Worm (Caenorhabditis elegans) whole organism, L1 larva: ENCODE data around the gene ubc-6.

Experiments
- F16B12.6 ChIP-seq: fragments of 150-350 bp; optimal IDR thresholded peaks from 2 replicates; lab custom pipeline; 2014; ENCODE audit warnings: missing biosample characterization, missing genetic modification characterization
- Y116A8C.19 ChIP-seq: sonication (generic microtip); optimal IDR thresholded peaks from 2 replicates; lab custom pipeline; 2016; ENCODE audit warnings: missing compliant biosample characterization, missing genetic modification characterization, borderline replicate concordance
- aha-1 ChIP-seq: fragments of 150-350 bp; optimal IDR thresholded peaks from 2 replicates; lab custom pipeline; 2014; ENCODE audit warnings: missing biosample characterization, missing genetic modification characterization
- blmp-1 ChIP-seq: fragments of 150-350 bp; optimal IDR thresholded peaks from 2 replicates; lab custom pipeline; 2014; ENCODE audit warnings: missing biosample characterization, missing genetic modification characterization
- ceh-63 ChIP-seq: fragments of 200-800 bp; sonication (Bioruptor generic); optimal IDR thresholded peaks from 2 replicates; lab custom pipeline; 2018; ENCODE audit warnings: mild to moderate bottlenecking, missing genetic modification characterization, missing compliant biosample characterization
- ceh-82 ChIP-seq, 3 experiments: fragments of 150-350 bp in 1 of 3; sonication (generic microtip) in 2 of 3; optimal IDR thresholded peaks; 2 replicates each; lab custom pipeline; 2014 to 2017; ENCODE audit warnings: missing biosample characterization in 3 of 3, missing genetic modification characterization in 3 of 3
- ceh-90 ChIP-seq: sonication (generic microtip); optimal IDR thresholded peaks from 2 replicates; lab custom pipeline; 2016; ENCODE audit warnings: missing genetic modification characterization, missing compliant biosample characterization
- dsc-1 ChIP-seq: sonication (generic microtip); optimal IDR thresholded peaks from 2 replicates; lab custom pipeline; 2016; ENCODE audit warnings: mild to moderate bottlenecking, missing genetic modification characterization, missing compliant biosample characterization
- egl-27 ChIP-seq, 2 experiments: fragments of 150-350 bp in 1 of 2; sonication (generic microtip); optimal IDR thresholded peaks; 3 replicates each; lab custom pipeline; 2017 to 2018; ENCODE audit warnings: missing biosample characterization in 2 of 2, missing genetic modification characterization in 2 of 2, missing genetic modification reagents in 2 of 2
- ets-5 ChIP-seq: fragments of 200-800 bp; sonication (Bioruptor generic); IDR thresholded peaks from 2 replicates; pipeline ENCODE4 v1.3.6; 2022; ENCODE audit warnings: missing genetic modification characterization, missing compliant biosample characterization
- fkh-4 ChIP-seq: sonication (generic microtip); optimal IDR thresholded peaks from 2 replicates; lab custom pipeline; 2016; ENCODE audit warnings: missing compliant biosample characterization, missing genetic modification characterization, borderline replicate concordance
- grh-1 ChIP-seq: fragments of 200-800 bp; sonication (Bioruptor generic); IDR thresholded peaks from 2 replicates; pipeline ENCODE4 v1.3.6; 2022; ENCODE audit warnings: missing genetic modification reagents, missing genetic modification characterization, missing compliant biosample characterization
- hlh-17 ChIP-seq: fragments of 200-800 bp; sonication (Bioruptor generic); optimal IDR thresholded peaks from 2 replicates; lab custom pipeline; 2018; ENCODE audit warnings: missing genetic modification characterization, mild to moderate bottlenecking, missing compliant biosample characterization, moderate library complexity, borderline replicate concordance
- hlh-4 ChIP-seq: sonication (generic microtip); optimal IDR thresholded peaks from 2 replicates; lab custom pipeline; 2016; ENCODE audit warnings: mild to moderate bottlenecking, missing genetic modification characterization, missing compliant biosample characterization
- hpl-2 ChIP-seq: fragments of 150-350 bp; optimal IDR thresholded peaks from 2 replicates; lab custom pipeline; 2014; ENCODE audit warnings: missing biosample characterization, missing genetic modification reagents, missing genetic modification characterization
- irx-1 ChIP-seq: sonication (generic microtip); optimal IDR thresholded peaks from 2 replicates; lab custom pipeline; 2016; ENCODE audit warnings: missing genetic modification characterization, missing compliant biosample characterization
- isw-1 ChIP-seq: fragments of 200-800 bp; sonication (Bioruptor generic); IDR thresholded peaks from 2 replicates; pipeline ENCODE4 v1.3.6; 2022; ENCODE audit warnings: missing genetic modification characterization, missing compliant biosample characterization
- lin-15B ChIP-seq: fragments of 150-350 bp; sonication (generic microtip); optimal IDR thresholded peaks from 3 replicates; lab custom pipeline; 2014; ENCODE audit warnings: missing biosample characterization, missing genetic modification characterization
- lin-39 ChIP-seq: fragments of 150-350 bp; optimal IDR thresholded peaks from 2 replicates; lab custom pipeline; 2014; ENCODE audit warnings: missing biosample characterization, missing genetic modification reagents, missing genetic modification characterization
- lir-3 ChIP-seq: sonication (generic microtip); optimal IDR thresholded peaks from 2 replicates; lab custom pipeline; 2016; ENCODE audit warnings: mild to moderate bottlenecking, missing genetic modification characterization, moderate library complexity, missing compliant biosample characterization; ENCODE audit not compliant: poor library complexity
- lsy-2 ChIP-seq, 2 experiments: fragments of 150-350 bp; optimal IDR thresholded peaks; 2 replicates each; lab custom pipeline; 2014; ENCODE audit warnings: missing biosample characterization in 2 of 2, missing genetic modification characterization in 2 of 2
- mab-9 ChIP-seq: fragments of 200-800 bp; sonication (Bioruptor generic); IDR thresholded peaks from 2 replicates; pipeline ENCODE4 v1.3.6; 2022; ENCODE audit warnings: missing genetic modification reagents, missing genetic modification characterization, missing compliant biosample characterization
- mef-2 ChIP-seq: fragments of 150-350 bp; optimal IDR thresholded peaks from 2 replicates; lab custom pipeline; 2014; ENCODE audit warnings: missing biosample characterization, missing genetic modification characterization
- mep-1 ChIP-seq: fragments of 150-350 bp; optimal IDR thresholded peaks from 2 replicates; lab custom pipeline; 2014; ENCODE audit warnings: missing biosample characterization, missing genetic modification characterization
- nhr-12 ChIP-seq: sonication (generic microtip); optimal IDR thresholded peaks from 2 replicates; lab custom pipeline; 2017; ENCODE audit warnings: missing biosample characterization, missing genetic modification characterization
- nhr-20 ChIP-seq: sonication (generic microtip); optimal IDR thresholded peaks from 2 replicates; lab custom pipeline; 2016; ENCODE audit warnings: mild to moderate bottlenecking, missing genetic modification characterization, missing compliant biosample characterization
- nhr-71 ChIP-seq: sonication (generic microtip); optimal IDR thresholded peaks from 2 replicates; lab custom pipeline; 2016; ENCODE audit warnings: mild to moderate bottlenecking, missing genetic modification characterization, moderate library complexity, missing compliant biosample characterization
- nhr-76 ChIP-seq: sonication (generic microtip); optimal IDR thresholded peaks from 2 replicates; lab custom pipeline; 2017; ENCODE audit warnings: missing biosample characterization, missing genetic modification characterization
- nhr-84 ChIP-seq: sonication (generic microtip); optimal IDR thresholded peaks from 2 replicates; lab custom pipeline; 2017; ENCODE audit warnings: missing biosample characterization, missing genetic modification characterization
- pag-3 ChIP-seq: sonication (generic microtip); optimal IDR thresholded peaks from 2 replicates; lab custom pipeline; 2017; ENCODE audit warnings: missing genetic modification characterization, mild to moderate bottlenecking, missing compliant biosample characterization, antibody characterized with exemption, borderline replicate concordance; ENCODE audit not compliant: insufficient read depth
- pax-3 ChIP-seq: fragments of 200-800 bp; sonication (Bioruptor generic); optimal IDR thresholded peaks from 2 replicates; lab custom pipeline; 2018; ENCODE audit warnings: mild to moderate bottlenecking, missing genetic modification characterization, moderate library complexity, missing compliant biosample characterization
- pqm-1 ChIP-seq: sonication (generic microtip); optimal IDR thresholded peaks from 3 replicates; lab custom pipeline; 2017; ENCODE audit warnings: missing biosample characterization, missing genetic modification characterization
- skn-1 ChIP-seq: fragments of 150-350 bp; optimal IDR thresholded peaks from 2 replicates; lab custom pipeline; 2014; ENCODE audit warnings: missing biosample characterization, missing genetic modification characterization
- snu-23 ChIP-seq: sonication (generic microtip); optimal IDR thresholded peaks from 2 replicates; lab custom pipeline; 2016; ENCODE audit warnings: missing genetic modification characterization, missing compliant biosample characterization
- sox-4 ChIP-seq: sonication (generic microtip); optimal IDR thresholded peaks from 2 replicates; lab custom pipeline; 2016; ENCODE audit warnings: missing genetic modification characterization, missing compliant biosample characterization
- swsn-7 ChIP-seq: sonication (generic microtip); optimal IDR thresholded peaks from 2 replicates; lab custom pipeline; 2016; ENCODE audit warnings: missing genetic modification characterization, missing compliant biosample characterization
- tbx-2 ChIP-seq: sonication (generic microtip); optimal IDR thresholded peaks from 2 replicates; lab custom pipeline; 2016; ENCODE audit warnings: missing genetic modification characterization, missing compliant biosample characterization
- unc-130 ChIP-seq: fragments of 150-350 bp; optimal IDR thresholded peaks from 2 replicates; lab custom pipeline; 2017; ENCODE audit warnings: missing biosample characterization, missing genetic modification characterization, inconsistent platforms
- unc-30 ChIP-seq: sonication (generic microtip); optimal IDR thresholded peaks from 2 replicates; lab custom pipeline; 2017; ENCODE audit warnings: missing biosample characterization, missing genetic modification characterization
- unc-62 ChIP-seq: fragments of 150-350 bp; optimal IDR thresholded peaks from 2 replicates; lab custom pipeline; 2014; ENCODE audit warnings: missing biosample characterization, missing genetic modification reagents, missing genetic modification characterization
- unc-86 ChIP-seq: sonication (generic microtip); optimal IDR thresholded peaks from 2 replicates; lab custom pipeline; 2016; ENCODE audit warnings: missing genetic modification characterization, missing compliant biosample characterization
- vab-15 ChIP-seq: sonication (generic microtip); optimal IDR thresholded peaks from 2 replicates; lab custom pipeline; 2017; ENCODE audit warnings: missing genotype, mild to moderate bottlenecking, missing genetic modification characterization, missing compliant biosample characterization
- ztf-11 ChIP-seq, 2 experiments: sonication (generic microtip); optimal IDR thresholded peaks; 2 replicates each; lab custom pipeline; 2016 to 2017; ENCODE audit warnings: missing genetic modification characterization in 2 of 2, missing biosample characterization in 1 of 2, missing compliant biosample characterization in 1 of 2
- ztf-4 ChIP-seq: fragments of 150-350 bp; optimal IDR thresholded peaks from 2 replicates; lab custom pipeline; 2014; ENCODE audit warnings: missing biosample characterization, missing genetic modification characterization

The ubc-6 gene

ce11 chrII:7529078-7529683 is 50.2 kb downstream of the ubc-6 start, which contains the start of gene ZK1290.5 (continued):
- TF ChIP-seq ztf-4 (tag; lab: Kevin White, UChicago) (peak; percentile 77), sox-4 (tag; lab: Kevin White, UChicago) (no peak), ztf-11 (tag; optimal IDR thresholded peaks at IDR 0.05; lab: Kevin White, UChicago) (no peak), unc-30 (tag; lab: Kevin White, UChicago) (no peak), pax-3 (tag; lab: Kevin White, UChicago) (peak; percentile 58), nhr-20 (tag; lab: Kevin White, UChicago) (peak; percentile 97), pag-3 (no peak), Y116A8C.19 (tag; lab: Kevin White, UChicago) (no peak), pqm-1 (no peak), hpl-2 (GFP tag; lab: Kevin White, UChicago) (peak; percentile 81), snu-23 (peak; percentile 92), skn-1 (peak; percentile 83), irx-1 (peak; percentile 80), hlh-17 (GFP tag; lab: Kevin White, UChicago) (no peak), lin-15B (no peak), nhr-76 (tag; lab: Kevin White, UChicago) (no peak), egl-27 (tag; optimal IDR thresholded peaks at IDR 0.05; lab: Kevin White, UChicago) (no peak), lir-3 (tag; lab: Kevin White, UChicago) (peak; percentile 60), nhr-71 (tag; lab: Kevin White, UChicago) (peak; percentile 98), unc-86 (no peak), isw-1 (peak; percentile 20; the same call in 1 of the 2 replicates), mep-1 (tag; lab: Kevin White, UChicago) (peak; percentile 87), grh-1 (peak; percentile 77), ceh-82 (tag; optimal IDR thresholded peaks at IDR 0.05; lab: Kevin White, UChicago) (peak in 2 of 3 experiments; percentile 25 to 63), hlh-4 (tag; lab: Kevin White, UChicago) (no peak), mef-2 (tag; lab: Kevin White, UChicago) (no peak), nhr-84 (no peak), vab-15 (tag; lab: Kevin White, UChicago) (no peak), nhr-12 (tag; lab: Kevin White, UChicago) (no peak), lin-39 (tag; lab: Kevin White, UChicago) (peak; percentile 60), unc-62 (GFP tag; lab: Kevin White, UChicago) (no peak), ceh-90 (tag; lab: Kevin White, UChicago) (no peak), lsy-2 (tag; optimal IDR thresholded peaks at IDR 0.05; lab: Kevin White, UChicago) (peak; percentile 80 to 83), tbx-2 (peak; percentile 92), fkh-4 (tag; lab: Kevin White, UChicago) (no peak), blmp-1 (tag; lab: Kevin White, UChicago) (peak; percentile 84), ceh-63 (GFP tag; lab: Kevin White, UChicago) (no peak), swsn-7 (tag; lab: Kevin White, UChicago) (peak; percentile 85), aha-1 (tag; lab: Kevin White, UChicago) (no peak), F16B12.6 (tag; lab: Kevin White, UChicago) (no peak), dsc-1 (peak; percentile 75), mab-9 (GFP tag; lab: Robert Waterston, UW) (peak; percentile 15; the same call in 1 of the 2 replicates), ets-5 (GFP tag; lab: Robert Waterston, UW) (no peak), unc-130 (tag; lab: Kevin White, UChicago) (peak; percentile 82)
